Fruit fly (Drosophila melanogaster) whole organism, embryonic: ENCODE results near the gene CG11147.

Experiments
- ATbp ChIP-seq: fragments of 200-800 bp; sonication (Bioruptor generic); optimal IDR thresholded peaks from 2 replicates; lab custom pipeline; 2017; ENCODE audit warnings: missing biosample characterization, mild to moderate bottlenecking, missing genetic modification characterization, missing genetic modification reagents
- Abd-B ChIP-seq: fragments of 200-800 bp; sonication (Bioruptor generic); optimal IDR thresholded peaks from 2 replicates; lab custom pipeline; 2018; ENCODE audit warnings: missing biosample characterization, mild to moderate bottlenecking, missing genetic modification characterization, moderate library complexity
- Awh ChIP-seq: fragments of 200-800 bp; sonication (Bioruptor generic); IDR thresholded peaks from 2 replicates; pipeline ENCODE4, ENCODE4 v1.3.6; 2022; ENCODE audit warnings: missing biosample characterization, missing genetic modification characterization
- Bgb ChIP-seq: fragments of 200-800 bp; sonication (Bioruptor generic); IDR thresholded peaks from 2 replicates; pipeline ENCODE4 v1.3.6; 2022; ENCODE audit warnings: missing biosample characterization, missing genetic modification characterization; ENCODE audit not compliant: partially characterized antibody
- Blimp-1 ChIP-seq: fragments of 200-800 bp; sonication (Bioruptor generic); optimal IDR thresholded peaks from 3 replicates; lab custom pipeline; 2018; ENCODE audit warnings: missing biosample characterization, missing genetic modification characterization, mild to moderate bottlenecking, moderate library complexity, missing genetic modification reagents
- CG1024 ChIP-seq: fragments of 200-800 bp; sonication (Bioruptor generic); IDR thresholded peaks from 2 replicates; pipeline ENCODE4 v1.3.6; 2022; ENCODE audit warnings: missing biosample characterization, missing genetic modification characterization
- CG11093 ChIP-seq: fragments of 200-800 bp; sonication (Bioruptor generic); IDR thresholded peaks from 3 replicates; pipeline ENCODE4 v1.3.6; 2022; ENCODE audit warnings: missing biosample characterization, missing genetic modification characterization
- CG12769 ChIP-seq: fragments of 200-800 bp; sonication (Bioruptor generic); optimal IDR thresholded peaks from 2 replicates; lab custom pipeline; 2019; ENCODE audit warnings: missing biosample characterization, mild to moderate bottlenecking, missing genetic modification characterization, moderate library complexity
- CG13424 ChIP-seq: fragments of 200-800 bp; sonication (Bioruptor generic); optimal IDR thresholded peaks from 2 replicates; lab custom pipeline; 2019; ENCODE audit warnings: missing biosample characterization, mild to moderate bottlenecking, missing genetic modification characterization, moderate library complexity
- CG13894 ChIP-seq: fragments of 200-800 bp; sonication (Bioruptor generic); optimal IDR thresholded peaks from 3 replicates; lab custom pipeline; 2018; ENCODE audit warnings: missing biosample characterization, mild to moderate bottlenecking, missing genetic modification characterization, moderate library complexity
- CG30020 ChIP-seq: fragments of 200-800 bp; optimal IDR thresholded peaks from 2 replicates; lab custom pipeline; 2019; ENCODE audit warnings: missing biosample characterization, mild to moderate bottlenecking, missing genetic modification characterization, moderate library complexity
- CG30431 ChIP-seq: fragments of 200-800 bp; sonication (Bioruptor generic); optimal IDR thresholded peaks from 2 replicates; lab custom pipeline; 2017; ENCODE audit warnings: missing biosample characterization, missing genetic modification characterization
- CG4404 ChIP-seq: fragments of 200-800 bp; sonication (Bioruptor generic); IDR thresholded peaks from 2 replicates; pipeline ENCODE4 v1.3.6; 2022; ENCODE audit warnings: missing biosample characterization, missing genetic modification characterization
- CG5180 ChIP-seq: fragments of 200-800 bp; sonication (Bioruptor generic); optimal IDR thresholded peaks from 3 replicates; lab custom pipeline; 2017; ENCODE audit warnings: missing biosample characterization, missing genetic modification characterization, mild to moderate bottlenecking, moderate library complexity, missing genetic modification reagents
- CG6689 ChIP-seq: fragments of 200-800 bp; sonication (Bioruptor generic); IDR thresholded peaks from 2 replicates; pipeline ENCODE4 v1.3.6; 2022; ENCODE audit warnings: missing biosample characterization, missing genetic modification characterization
- CG6854 ChIP-seq: fragments of 200-800 bp; sonication (Bioruptor generic); optimal IDR thresholded peaks from 3 replicates; lab custom pipeline; 2017; ENCODE audit warnings: missing biosample characterization, mild to moderate bottlenecking, missing genetic modification characterization
- CG9727 ChIP-seq: fragments of 200-800 bp; sonication (Bioruptor generic); optimal IDR thresholded peaks from 3 replicates; lab custom pipeline; 2017; ENCODE audit warnings: missing biosample characterization, mild to moderate bottlenecking, missing genetic modification characterization
- CkIIα-i1 ChIP-seq: fragments of 200-800 bp; sonication (Bioruptor generic); IDR thresholded peaks from 2 replicates; pipeline ENCODE4 v1.3.6; 2022; ENCODE audit warnings: missing biosample characterization, missing genetic modification characterization
- E2f1 ChIP-seq: fragments of 200-800 bp; sonication (Bioruptor generic); IDR thresholded peaks from 2 replicates; pipeline ENCODE4 v1.3.6; 2022; ENCODE audit warnings: missing biosample characterization, missing genetic modification characterization
- Fer2 ChIP-seq: fragments of 200-800 bp; sonication (Bioruptor generic); optimal IDR thresholded peaks from 2 replicates; lab custom pipeline; 2018; ENCODE audit warnings: missing biosample characterization, mild to moderate bottlenecking, missing genetic modification characterization, moderate library complexity
- HLH3B ChIP-seq: fragments of 200-800 bp; sonication (Bioruptor generic); IDR thresholded peaks from 2 replicates; pipeline ENCODE4 v1.3.6; 2022; ENCODE audit warnings: missing biosample characterization, missing genetic modification characterization
- HLH4C ChIP-seq: fragments of 200-800 bp; sonication (Bioruptor generic); IDR thresholded peaks from 3 replicates; pipeline ENCODE4 v1.3.6; 2022; ENCODE audit warnings: missing biosample characterization, missing genetic modification characterization; ENCODE audit not compliant: partially characterized antibody
- Hey ChIP-seq: fragments of 200-800 bp; sonication (Bioruptor generic); optimal IDR thresholded peaks from 3 replicates; lab custom pipeline; 2018; ENCODE audit warnings: missing biosample characterization, mild to moderate bottlenecking, missing genetic modification characterization
- Hmr ChIP-seq: fragments of 200-800 bp; sonication (Bioruptor generic); optimal IDR thresholded peaks from 3 replicates; lab custom pipeline; 2017; ENCODE audit warnings: mild to moderate bottlenecking, missing biosample characterization, missing genetic modification reagents, missing genetic modification characterization
- Max ChIP-seq: fragments of 200-800 bp; sonication (Bioruptor generic); optimal IDR thresholded peaks from 2 replicates; lab custom pipeline; 2016; ENCODE audit warnings: missing biosample characterization, mild to moderate bottlenecking, missing genetic modification characterization
- Med ChIP-seq: fragments of 200-800 bp; sonication (Bioruptor generic); peaks from one replicate; lab custom pipeline; 2016; ENCODE audit warnings: missing biosample characterization, missing genetic modification characterization, mild to moderate bottlenecking, inconsistent platforms, moderate library complexity
- Opbp ChIP-seq: fragments of 200-800 bp; sonication (Bioruptor generic); IDR thresholded peaks from 3 replicates; pipeline ENCODE4 v1.3.6; 2022; ENCODE audit warnings: missing biosample characterization, missing genetic modification characterization; ENCODE audit not compliant: partially characterized antibody
- Six4 ChIP-seq: fragments of 200-800 bp; sonication (Bioruptor generic); optimal IDR thresholded peaks from 2 replicates; lab custom pipeline; 2016; ENCODE audit warnings: missing biosample characterization, missing genetic modification characterization
- abd-A ChIP-seq: fragments of 200-800 bp; sonication (Bioruptor generic); optimal IDR thresholded peaks from 3 replicates; lab custom pipeline; 2019; ENCODE audit warnings: missing biosample characterization, mild to moderate bottlenecking, missing genetic modification characterization, moderate library complexity
- ara ChIP-seq: fragments of 200-800 bp; sonication (Bioruptor generic); IDR thresholded peaks from 2 replicates; pipeline ENCODE4 v1.3.6; 2022; ENCODE audit warnings: missing biosample characterization, missing genetic modification characterization
- bbx ChIP-seq: fragments of 200-800 bp; sonication (Bioruptor generic); IDR thresholded peaks from 2 replicates; pipeline ENCODE4 v1.3.6; 2022; ENCODE audit warnings: missing biosample characterization, missing genetic modification characterization; ENCODE audit not compliant: partially characterized antibody
- chinmo ChIP-seq: fragments of 200-800 bp; sonication (Bioruptor generic); IDR thresholded peaks from 4 replicates; pipeline ENCODE4 v1.3.6; 2022; ENCODE audit warnings: missing biosample characterization, missing genetic modification characterization; ENCODE audit not compliant: partially characterized antibody
- chm ChIP-seq: fragments of 200-800 bp; sonication (Bioruptor generic); IDR thresholded peaks from 2 replicates; pipeline ENCODE4 v1.3.6; 2022; ENCODE audit warnings: missing biosample characterization, missing genetic modification characterization
- croc ChIP-seq: fragments of 200-800 bp; sonication (Bioruptor generic); conservative IDR thresholded peaks from 3 replicates; pipeline ENCODE4 v1.3.6; 2022; ENCODE audit warnings: missing biosample characterization, missing genetic modification characterization
- da ChIP-seq: fragments of 200-800 bp; sonication (Bioruptor generic); optimal IDR thresholded peaks from 2 replicates; lab custom pipeline; 2016; ENCODE audit warnings: missing biosample characterization, missing genetic modification characterization
- ftz-f1 ChIP-seq: fragments of 200-800 bp; sonication (Bioruptor generic); optimal IDR thresholded peaks from 2 replicates; lab custom pipeline; 2016; ENCODE audit warnings: missing biosample characterization, missing genetic modification characterization
- gsb-n ChIP-seq: fragments of 200-800 bp; sonication (Bioruptor generic); optimal IDR thresholded peaks from 3 replicates; lab custom pipeline; 2018; ENCODE audit warnings: missing biosample characterization, mild to moderate bottlenecking, missing genetic modification characterization
- hbn ChIP-seq: fragments of 200-800 bp; sonication (Bioruptor generic); IDR thresholded peaks from 2 replicates; pipeline ENCODE4 v1.3.6; 2022; ENCODE audit warnings: missing biosample characterization, missing genetic modification characterization; ENCODE audit not compliant: partially characterized antibody
- pzg ChIP-seq: fragments of 200-800 bp; sonication (Bioruptor generic); optimal IDR thresholded peaks from 3 replicates; lab custom pipeline; 2018; ENCODE audit warnings: missing biosample characterization, mild to moderate bottlenecking, missing genetic modification characterization, moderate library complexity
- scrt ChIP-seq: fragments of 200-800 bp; sonication (Bioruptor generic); optimal IDR thresholded peaks from 2 replicates; lab custom pipeline; 2018; ENCODE audit warnings: missing biosample characterization, mild to moderate bottlenecking, missing genetic modification characterization, moderate library complexity
- stc ChIP-seq: fragments of 200-800 bp; sonication (Bioruptor generic); IDR thresholded peaks from 2 replicates; pipeline ENCODE4 v1.3.6; 2022; ENCODE audit warnings: missing biosample characterization, missing genetic modification characterization
- tll ChIP-seq, 2 experiments: fragments of 200-800 bp in 1 of 2; fragments of >200 bp in 1 of 2; sonication (Bioruptor generic) in 1 of 2; optimal IDR thresholded peaks; 2 replicates each; lab custom pipeline; 2017 to 2019; ENCODE audit warnings: missing biosample characterization in 2 of 2, missing genetic modification characterization in 2 of 2, mild to moderate bottlenecking in 1 of 2, moderate library complexity in 1 of 2
- tna ChIP-seq: fragments of 200-800 bp; sonication (Bioruptor generic); IDR thresholded peaks from 2 replicates; pipeline ENCODE4 v1.3.6; 2022; ENCODE audit warnings: missing biosample characterization, missing genetic modification characterization; ENCODE audit not compliant: partially characterized antibody
- vvl ChIP-seq: fragments of 200-800 bp; sonication (Bioruptor generic); IDR thresholded peaks from 2 replicates; pipeline ENCODE4 v1.3.6; 2022; ENCODE audit warnings: missing biosample characterization, missing genetic modification characterization
- wor ChIP-seq: fragments of 200-800 bp; sonication (Bioruptor generic); IDR thresholded peaks from 2 replicates; pipeline ENCODE4 v1.3.6; 2022; ENCODE audit warnings: missing biosample characterization, missing genetic modification characterization

CG11147 gene

DNA sequence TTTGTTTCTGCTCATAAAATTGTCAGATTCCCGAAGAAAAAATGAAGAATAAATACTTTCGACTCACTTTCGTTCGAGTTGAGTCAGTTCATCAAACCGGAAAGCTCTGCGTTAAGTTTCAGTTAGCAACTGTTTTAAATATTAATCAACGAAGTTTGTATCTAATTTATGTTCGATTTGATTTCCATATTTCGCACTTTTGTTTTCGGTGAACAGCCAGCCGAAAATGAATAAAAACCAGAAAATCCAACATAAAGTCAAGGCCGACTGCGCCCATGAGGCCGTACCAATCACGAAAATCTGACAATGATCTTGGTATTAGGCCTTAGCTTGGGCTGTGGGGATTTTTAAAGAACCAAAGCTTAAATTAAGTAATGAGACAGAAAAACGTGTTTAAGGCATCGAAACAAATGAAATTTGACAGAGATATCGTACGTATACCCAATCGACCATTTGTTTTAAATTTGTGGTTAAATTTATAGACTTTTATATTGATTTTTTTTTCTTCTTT lies 25.5 kb upstream of the CG11147 start:
- no peak for TF ChIP-seq scrt (GFP tag; lab: Kevin White, UChicago)
- no peak for TF ChIP-seq Abd-B (GFP tag; lab: Kevin White, UChicago)
- no peak for TF ChIP-seq CkIIα-i1
- TF ChIP-seq abd-A (tag; lab: Kevin White, UChicago) = peak; percentile 79
- no peak for TF ChIP-seq E2f1
- no peak for TF ChIP-seq Fer2
- no peak for TF ChIP-seq CG30431 (GFP tag; lab: Kevin White, UChicago)
- TF ChIP-seq tll (GFP tag; optimal IDR thresholded peaks at IDR 0.05; lab: Kevin White, UChicago) = no peak
- TF ChIP-seq Hmr = no peak
- peak; percentile 83 for TF ChIP-seq CG13894
- TF ChIP-seq tna (GFP tag; lab: Robert Waterston, UW) = no peak
- no peak for TF ChIP-seq bbx (GFP tag; lab: Robert Waterston, UW)
- peak; percentile 64 for TF ChIP-seq Blimp-1 (GFP tag; lab: Kevin White, UChicago)
- TF ChIP-seq CG1024 (GFP tag; lab: Robert Waterston, UW) = no peak
- TF ChIP-seq wor (GFP tag; lab: Robert Waterston, UW) = no peak
- TF ChIP-seq Max (GFP tag; lab: Kevin White, UChicago) = no peak
- TF ChIP-seq HLH4C (GFP tag; lab: Robert Waterston, UW) = no peak
- no peak for TF ChIP-seq gsb-n
- no peak for TF ChIP-seq croc
- TF ChIP-seq hbn (GFP tag; lab: Robert Waterston, UW) = no peak
- no peak for TF ChIP-seq pzg (GFP tag; lab: Kevin White, UChicago)
- no peak for TF ChIP-seq CG11093 (GFP tag; lab: Robert Waterston, UW)
- TF ChIP-seq chinmo (GFP tag; lab: Robert Waterston, UW) = peak; percentile 82; the same call in 2 of the 4 replicates
- peak; percentile 48; the same call in 1 of the 2 replicates for TF ChIP-seq vvl
- TF ChIP-seq CG4404 (GFP tag; lab: Robert Waterston, UW) = no peak
- no peak for TF ChIP-seq ara
- no peak for TF ChIP-seq Awh
- no peak for TF ChIP-seq da
- TF ChIP-seq Six4 (GFP tag; lab: Kevin White, UChicago) = no peak
- TF ChIP-seq CG6854 (GFP tag; lab: Kevin White, UChicago) = no peak
- no peak for TF ChIP-seq CG5180 (GFP tag; lab: Kevin White, UChicago)
- no peak for TF ChIP-seq stc (GFP tag; lab: Robert Waterston, UW)

DNA sequence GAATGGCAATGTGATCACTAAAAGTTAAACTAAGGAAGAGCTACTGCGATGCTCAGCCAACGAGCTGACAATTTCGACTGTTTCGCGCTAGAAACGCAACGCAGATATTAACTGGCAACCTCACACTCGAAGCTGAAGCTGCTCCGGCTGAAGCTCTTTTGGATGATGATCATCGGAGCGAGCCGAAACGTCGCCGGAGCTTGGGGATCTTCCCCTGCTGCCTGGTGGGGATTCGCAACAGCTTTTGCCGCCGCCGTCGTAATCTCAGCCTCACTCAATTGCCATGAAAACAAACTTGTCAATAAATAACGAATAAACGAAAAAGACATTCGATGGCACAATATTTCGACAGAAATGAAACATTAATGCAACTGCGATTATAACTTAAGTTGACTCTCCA lies 25.0 kb upstream of the CG11147 start, which contains the start of gene obst-E:
TSS of gene obst-E (minus strand) at position 101 of the 400 bp plus-strand sequence.
- TF ChIP-seq CG13424 (tag; lab: Kevin White, UChicago) (no peak), HLH3B (GFP tag; lab: Robert Waterston, UW) (0 out of 2 replicates have a peak, but pooled peaks have one; percentile 14), CG30020 (tag; lab: Kevin White, UChicago) (no peak), CG13894 (peak; percentile 12), Bgb (GFP tag; lab: Robert Waterston, UW) (0 out of 2 replicates have a peak, but pooled peaks have one; percentile 16), Med (GFP tag; lab: Kevin White, UChicago) (peak; percentile 19), CG6689 (no peak), Opbp (no peak), CG12769 (tag; lab: Kevin White, UChicago) (peak; percentile 75), Hey (no peak), CG9727 (GFP tag; lab: Kevin White, UChicago) (no peak), ftz-f1 (GFP tag; lab: Kevin White, UChicago) (no peak), ATbp (GFP tag; lab: Kevin White, UChicago) (no peak), chinmo (GFP tag; lab: Robert Waterston, UW) (0 out of 4 replicates have a peak, but pooled peaks have one; percentile 20), chm (GFP tag; lab: Robert Waterston, UW) (no peak)
